Worm (Caenorhabditis elegans) whole organism, early embryonic: ENCODE results near the gene tric-1B.2.

Experiments
- B0310.2 ChIP-seq: sonication (generic microtip); optimal IDR thresholded peaks from 2 replicates; lab custom pipeline; 2016; ENCODE audit warnings: mild to moderate bottlenecking, missing genetic modification characterization, missing compliant biosample characterization
- F13C5.2 ChIP-seq: sonication (generic microtip); optimal IDR thresholded peaks from 2 replicates; lab custom pipeline; 2017; ENCODE audit warnings: mild to moderate bottlenecking, missing genetic modification characterization, inconsistent platforms, missing compliant biosample characterization
- aly-1 ChIP-seq: sonication (generic microtip); optimal IDR thresholded peaks from 2 replicates; lab custom pipeline; 2016; ENCODE audit warnings: missing genetic modification characterization, missing compliant biosample characterization
- ama-1 ChIP-seq: fragments of 150-350 bp; optimal IDR thresholded peaks from 2 replicates; lab custom pipeline; 2014
- ceh-13 ChIP-seq: fragments of 200-800 bp; sonication (Bioruptor generic); optimal IDR thresholded peaks from 2 replicates; lab custom pipeline; 2018; ENCODE audit warnings: mild to moderate bottlenecking, missing genetic modification characterization, missing compliant biosample characterization
- ets-7 ChIP-seq: sonication (generic microtip); optimal IDR thresholded peaks from 2 replicates; lab custom pipeline; 2016; ENCODE audit warnings: missing genotype, missing genetic modification characterization, missing compliant biosample characterization
- flt-1 ChIP-seq: fragments of 200-800 bp; sonication (Bioruptor generic); IDR thresholded peaks from 2 replicates; pipeline ENCODE4 v1.3.6; 2022; ENCODE audit warnings: missing genetic modification characterization, missing compliant biosample characterization
- hmbx-1 ChIP-seq: sonication (generic microtip); optimal IDR thresholded peaks from 2 replicates; lab custom pipeline; 2016; ENCODE audit warnings: mild to moderate bottlenecking, missing genetic modification characterization, missing compliant biosample characterization
- hnd-1 ChIP-seq: sonication (generic microtip); optimal IDR thresholded peaks from 2 replicates; lab custom pipeline; 2016; ENCODE audit warnings: missing genetic modification characterization, missing compliant biosample characterization
- pes-1 ChIP-seq: fragments of 200-800 bp; sonication (Bioruptor generic); IDR thresholded peaks from 2 replicates; pipeline ENCODE4 v1.3.6; 2022; ENCODE audit warnings: missing genetic modification reagents, missing genetic modification characterization, missing compliant biosample characterization
- scrt-1 ChIP-seq: fragments of 200-800 bp; sonication (Bioruptor generic); IDR thresholded peaks from 2 replicates; pipeline ENCODE4 v1.3.6; 2022; ENCODE audit warnings: missing genetic modification characterization, missing compliant biosample characterization
- sea-1 ChIP-seq: fragments of 200-800 bp; sonication (Bioruptor generic); conservative IDR thresholded peaks from 2 replicates; pipeline ENCODE4 v1.3.6; 2022; ENCODE audit warnings: missing genetic modification characterization, missing compliant biosample characterization
- tbx-11 ChIP-seq: fragments of 200-800 bp; sonication (Bioruptor generic); IDR thresholded peaks from 2 replicates; pipeline ENCODE4 v1.3.6; 2022; ENCODE audit warnings: missing genetic modification characterization, missing compliant biosample characterization

- TF ChIP-seq ama-1 (lab: Kevin White, UChicago) (no peak), flt-1 (GFP tag; lab: Robert Waterston, UW) (no peak), sea-1 (GFP tag; lab: Robert Waterston, UW) (no peak), ets-7 (no peak), ceh-13 (GFP tag; lab: Kevin White, UChicago) (no peak), tbx-11 (GFP tag; lab: Robert Waterston, UW) (no peak), pes-1 (no peak), hnd-1 (tag; lab: Kevin White, UChicago) (no peak), hmbx-1 (tag; lab: Kevin White, UChicago) (no peak), aly-1 (no peak), F13C5.2 (tag; lab: Kevin White, UChicago) (no peak), scrt-1 (no peak), B0310.2 (tag; lab: Kevin White, UChicago) (no peak)
Observed at ce11 chrII:12274944-12275343, 4.2 kb downstream of the tric-1B.2 start, which contains the start of gene Y57A10A.27.
